Worm (Caenorhabditis elegans) whole organism, L4 larva: Measurements from ENCODE around the gene atgp-2.

ENCODE experiments used
- D1046.2 ChIP-seq: fragments of 200-800 bp; sonication (Bioruptor generic); IDR thresholded peaks from 2 replicates; pipeline ENCODE4 v1.3.6; 2022; ENCODE audit warnings: missing genetic modification characterization, missing compliant biosample characterization
- F26F4.8 ChIP-seq: fragments of 200-800 bp; sonication (Bioruptor generic); conservative IDR thresholded peaks from 2 replicates; pipeline ENCODE4 v1.3.6; 2022; ENCODE audit warnings: missing genetic modification characterization, missing compliant biosample characterization
- F37D6.2 ChIP-seq: sonication (generic microtip); optimal IDR thresholded peaks from 2 replicates; lab custom pipeline; 2016; ENCODE audit warnings: mild to moderate bottlenecking, missing genetic modification characterization, missing compliant biosample characterization
- F44E2.7 ChIP-seq: fragments of 200-800 bp; sonication (Bioruptor generic); IDR thresholded peaks from 2 replicates; pipeline ENCODE4 v2.1.2; 2022; ENCODE audit warnings: missing genetic modification characterization, missing compliant biosample characterization
- T20F7.1 ChIP-seq: fragments of 200-800 bp; sonication (Bioruptor generic); optimal IDR thresholded peaks from 2 replicates; lab custom pipeline; 2018; ENCODE audit warnings: mild to moderate bottlenecking, missing genetic modification characterization, missing compliant biosample characterization
- Y5F2A.4 ChIP-seq: fragments of 200-800 bp; sonication (Bioruptor generic); optimal IDR thresholded peaks from 2 replicates; lab custom pipeline; 2018; ENCODE audit warnings: mild to moderate bottlenecking, missing genetic modification characterization, missing compliant biosample characterization
- Y75B8A.6 ChIP-seq: fragments of 200-800 bp; sonication (Bioruptor generic); IDR thresholded peaks from 2 replicates; pipeline ENCODE4 v1.3.6; 2022; ENCODE audit warnings: missing genetic modification reagents, missing genetic modification characterization, missing compliant biosample characterization
- aha-1 ChIP-seq: fragments of 150-350 bp; peaks from one replicate; lab custom pipeline; 2014; ENCODE audit warnings: missing biosample characterization, missing genetic modification characterization
- aly-2 ChIP-seq: sonication (generic microtip); optimal IDR thresholded peaks from 2 replicates; lab custom pipeline; 2018; ENCODE audit warnings: missing biosample characterization, missing genetic modification characterization
- ama-1 ChIP-seq: fragments of 150-350 bp; optimal IDR thresholded peaks from 2 replicates; lab custom pipeline; 2014; ENCODE audit warnings: inconsistent platforms, mixed read lengths
- ceh-20 ChIP-seq: fragments of 200-800 bp; sonication (Bioruptor generic); IDR thresholded peaks from 2 replicates; pipeline ENCODE4 v1.3.6; 2022; ENCODE audit warnings: missing genetic modification reagents, missing genetic modification characterization, missing compliant biosample characterization
- ceh-28 ChIP-seq: fragments of 150-350 bp; optimal IDR thresholded peaks from 2 replicates; lab custom pipeline; 2014; ENCODE audit warnings: missing biosample characterization, missing genetic modification reagents, missing genetic modification characterization
- ceh-44 ChIP-seq: fragments of 200-800 bp; sonication (Bioruptor generic); IDR thresholded peaks from 2 replicates; pipeline ENCODE4 v1.3.6; 2022; ENCODE audit warnings: missing genetic modification reagents, missing genetic modification characterization, missing compliant biosample characterization
- ceh-62 ChIP-seq: sonication (generic microtip); optimal IDR thresholded peaks from 2 replicates; lab custom pipeline; 2017; ENCODE audit warnings: missing biosample characterization, missing genetic modification characterization
- ces-1 ChIP-seq: fragments of 150-350 bp; sonication (generic microtip); optimal IDR thresholded peaks from 4 replicates; lab custom pipeline; 2014; ENCODE audit warnings: missing biosample characterization, missing genetic modification reagents, missing genetic modification characterization
- daf-16 ChIP-seq, 3 experiments: sonication (generic microtip); optimal IDR thresholded peaks; 2 replicates each; lab custom pipeline; 2016 to 2017; ENCODE audit warnings: missing genetic modification characterization in 3 of 3, missing genetic modification reagents in 3 of 3, mild to moderate bottlenecking in 2 of 3, missing compliant biosample characterization in 2 of 3, missing biosample characterization in 1 of 3, moderate library complexity in 1 of 3
- dpl-1 ChIP-seq: fragments of 150-350 bp; optimal IDR thresholded peaks from 2 replicates; lab custom pipeline; 2014; ENCODE audit warnings: missing biosample characterization, missing genetic modification reagents, missing genetic modification characterization
- duxl-1 ChIP-seq: sonication (generic microtip); optimal IDR thresholded peaks from 2 replicates; lab custom pipeline; 2016; ENCODE audit warnings: mild to moderate bottlenecking, missing genetic modification characterization, moderate library complexity, missing compliant biosample characterization; ENCODE audit not compliant: poor library complexity
- dve-1 ChIP-seq: sonication (generic microtip); optimal IDR thresholded peaks from 2 replicates; lab custom pipeline; 2017; ENCODE audit warnings: antibody characterized with exemption, mild to moderate bottlenecking, missing genetic modification characterization, missing compliant biosample characterization; ENCODE audit not compliant: insufficient read depth
- hlh-11 ChIP-seq: fragments of 200-800 bp; sonication (Bioruptor generic); optimal IDR thresholded peaks from 2 replicates; lab custom pipeline; 2018; ENCODE audit warnings: mild to moderate bottlenecking, missing genetic modification characterization, missing compliant biosample characterization
- lin-29 ChIP-seq: fragments of 200-800 bp; sonication (Bioruptor generic); IDR thresholded peaks from 2 replicates; pipeline ENCODE4 v1.3.6; 2022; ENCODE audit warnings: missing genetic modification reagents, missing genetic modification characterization, missing compliant biosample characterization
- lin-39 ChIP-seq: fragments of 150-350 bp; optimal IDR thresholded peaks from 2 replicates; lab custom pipeline; 2014; ENCODE audit warnings: missing biosample characterization, missing genetic modification reagents, missing genetic modification characterization
- madf-5 ChIP-seq, 2 experiments: fragments of 200-800 bp; sonication (Bioruptor generic); IDR thresholded peaks; 2 replicates each; pipeline ENCODE4 v1.3.6; 2022; ENCODE audit warnings: missing compliant biosample characterization in 2 of 2, missing genetic modification characterization in 2 of 2
- madf-9 ChIP-seq: fragments of 200-800 bp; sonication (Bioruptor generic); conservative IDR thresholded peaks from 2 replicates; pipeline ENCODE4 v1.3.6; 2022; ENCODE audit warnings: missing genetic modification reagents, missing genetic modification characterization, missing compliant biosample characterization
- mes-2 ChIP-seq: sonication (generic microtip); optimal IDR thresholded peaks from 2 replicates; lab custom pipeline; 2016; ENCODE audit warnings: missing genotype, mild to moderate bottlenecking, missing genetic modification characterization, missing compliant biosample characterization; ENCODE audit not compliant: poor library complexity, severe bottlenecking
- mxl-2 ChIP-seq: fragments of 200-800 bp; sonication (Bioruptor generic); conservative IDR thresholded peaks from 2 replicates; pipeline ENCODE4 v1.3.6; 2022; ENCODE audit warnings: missing genetic modification reagents, missing genetic modification characterization, missing compliant biosample characterization
- nhr-10 ChIP-seq: fragments of 150-350 bp; optimal IDR thresholded peaks from 2 replicates; lab custom pipeline; 2014; ENCODE audit warnings: missing biosample characterization, missing genetic modification characterization
- nhr-102 ChIP-seq: sonication (generic microtip); optimal IDR thresholded peaks from 2 replicates; lab custom pipeline; 2016; ENCODE audit warnings: mild to moderate bottlenecking, missing genetic modification characterization, moderate library complexity, missing compliant biosample characterization
- nhr-25 ChIP-seq: sonication (generic microtip); optimal IDR thresholded peaks from 2 replicates; lab custom pipeline; 2017; ENCODE audit warnings: missing genetic modification characterization, mild to moderate bottlenecking, missing compliant biosample characterization, antibody characterized with exemption, moderate library complexity, borderline replicate concordance; ENCODE audit not compliant: insufficient read depth
- nhr-28 ChIP-seq: fragments of 150-350 bp; optimal IDR thresholded peaks from 2 replicates; lab custom pipeline; 2014; ENCODE audit warnings: missing biosample characterization, missing genetic modification characterization
- nhr-42 ChIP-seq: fragments of 200-800 bp; sonication (Bioruptor generic); IDR thresholded peaks from 2 replicates; pipeline ENCODE4 v1.3.6; 2022; ENCODE audit warnings: missing genetic modification characterization, missing compliant biosample characterization
- nhr-6 ChIP-seq: fragments of 150-350 bp; optimal IDR thresholded peaks from 2 replicates; lab custom pipeline; 2014; ENCODE audit warnings: missing biosample characterization, missing genetic modification characterization
- php-3 ChIP-seq: fragments of 200-800 bp; sonication (Bioruptor generic); IDR thresholded peaks from 2 replicates; pipeline ENCODE4 v1.3.6; 2022; ENCODE audit warnings: missing genetic modification reagents, missing genetic modification characterization, missing compliant biosample characterization
- saeg-2 ChIP-seq: fragments of 200-800 bp; sonication (Bioruptor generic); IDR thresholded peaks from 2 replicates; pipeline ENCODE4 v1.3.6; 2022; ENCODE audit warnings: missing genetic modification reagents, missing genetic modification characterization, missing compliant biosample characterization
- sdz-12 ChIP-seq: fragments of 200-800 bp; sonication (Bioruptor generic); optimal IDR thresholded peaks from 2 replicates; lab custom pipeline; 2018; ENCODE audit warnings: mild to moderate bottlenecking, missing genetic modification characterization, missing compliant biosample characterization
- unc-130 ChIP-seq: sonication (generic microtip); optimal IDR thresholded peaks from 2 replicates; lab custom pipeline; 2016; ENCODE audit warnings: missing genetic modification reagents, missing genetic modification characterization, missing compliant biosample characterization
- unc-62 ChIP-seq, 3 experiments: fragments of 150-350 bp in 1 of 3; sonication (generic microtip); optimal IDR thresholded peaks in 2 of 3; peaks in 1 of 3; 1 replicate in 1 of 3; 2 replicates in 2 of 3; lab custom pipeline; 2014 to 2017; ENCODE audit warnings: missing biosample characterization in 3 of 3, missing genetic modification characterization in 3 of 3, missing genetic modification reagents in 3 of 3, missing genotype in 1 of 3
- vab-7 ChIP-seq: fragments of 200-800 bp; sonication (Bioruptor generic); IDR thresholded peaks from 2 replicates; pipeline ENCODE4 v1.3.6; 2022; ENCODE audit warnings: missing genetic modification reagents, missing genetic modification characterization, missing compliant biosample characterization
- zag-1 ChIP-seq: fragments of 150-350 bp; optimal IDR thresholded peaks from 2 replicates; lab custom pipeline; 2014; ENCODE audit warnings: missing biosample characterization, missing genetic modification characterization
- zfp-2 ChIP-seq: sonication (generic microtip); optimal IDR thresholded peaks from 2 replicates; lab custom pipeline; 2016; ENCODE audit warnings: mild to moderate bottlenecking, missing genetic modification characterization, missing compliant biosample characterization

The atgp-2 gene

ce11 chrII:14608508-14608907 is 35.4 kb downstream of the atgp-2 start:
- TF ChIP-seq unc-62 (GFP tag; optimal IDR thresholded peaks at IDR 0.05 in 1 of 2; lab: Kevin White, UChicago) (peak in 1 of 2 experiments; percentile 50), unc-62 (tag; optimal IDR thresholded peaks at IDR 0.05; lab: Kevin White, UChicago) (no peak), aha-1 (peak; percentile 86), ama-1 (lab: Kevin White, UChicago) (peak; percentile 79), nhr-6 (tag; lab: Kevin White, UChicago) (peak; percentile 6), sdz-12 (GFP tag; lab: Kevin White, UChicago) (no peak), F26F4.8 (GFP tag; lab: Robert Waterston, UW) (no peak), nhr-42 (0 out of 2 replicates have a peak, but pooled peaks have one; percentile 55)

- TF ChIP-seq madf-5 (GFP tag; IDR thresholded peaks at IDR 0.05; lab: Robert Waterston, UW), result no peak
- no peak for TF ChIP-seq zag-1
- no peak for TF ChIP-seq saeg-2
- no peak for TF ChIP-seq nhr-102
- TF ChIP-seq lin-29 (GFP tag; lab: Robert Waterston, UW), result no peak
- no peak for TF ChIP-seq dpl-1 (GFP tag; lab: Kevin White, UChicago)
- TF ChIP-seq T20F7.1 (GFP tag; lab: Kevin White, UChicago), result no peak
- no peak for TF ChIP-seq F44E2.7 (GFP tag; lab: Robert Waterston, UW)
- no peak for TF ChIP-seq ces-1 (GFP tag; lab: Kevin White, UChicago)
- TF ChIP-seq nhr-42, result no peak
- TF ChIP-seq nhr-10 (tag; lab: Kevin White, UChicago), result no peak
- TF ChIP-seq sdz-12 (GFP tag; lab: Kevin White, UChicago), result no peak
- TF ChIP-seq vab-7 (GFP tag; lab: Robert Waterston, UW), result no peak
- no peak for TF ChIP-seq zfp-2 (tag; lab: Kevin White, UChicago)
- TF ChIP-seq nhr-25 (tag; lab: Kevin White, UChicago), result no peak
- no peak for TF ChIP-seq ceh-62
Measured at ce11 chrII:14606172-14606571, 37.7 kb downstream of the atgp-2 start, which contains the start of gene arl-3. Gene arl-3, plus strand, starts transcription at chrII:14606472.

- TF ChIP-seq daf-16 (GFP tag; optimal IDR thresholded peaks at IDR 0.05; lab: Kevin White, UChicago) (no peak), daf-16 (tag; optimal IDR thresholded peaks at IDR 0.05; lab: Kevin White, UChicago) (peak; percentile 19), D1046.2 (no peak), unc-62 (GFP tag; optimal IDR thresholded peaks at IDR 0.05 in 1 of 2; lab: Kevin White, UChicago) (peak in 1 of 2 experiments; percentile 1), unc-62 (tag; optimal IDR thresholded peaks at IDR 0.05; lab: Kevin White, UChicago) (no peak), nhr-6 (tag; lab: Kevin White, UChicago) (peak; percentile 4), aha-1 (peak; percentile 66)
- TF ChIP-seq, all 104 proteins: peak for 4
Measured at ce11 chrII:14605479-14605878, 38.4 kb downstream of the atgp-2 start, which contains the start of gene F19H8.2. Gene F19H8.2, minus strand, starts transcription at chrII:14605869.

- TF ChIP-seq aha-1, result peak; percentile 97
- peak; percentile 7 for TF ChIP-seq mes-2 (tag; lab: Kevin White, UChicago)
- no peak for TF ChIP-seq hlh-11 (tag; lab: Kevin White, UChicago)
- TF ChIP-seq Y5F2A.4, result peak; percentile 10
- no peak for TF ChIP-seq aly-2 (tag; lab: Kevin White, UChicago)
- TF ChIP-seq duxl-1 (tag; lab: Kevin White, UChicago), result peak; percentile 33
- 0 out of 2 replicates have a peak, but pooled peaks have one; percentile 31 for TF ChIP-seq madf-9 (GFP tag; lab: Robert Waterston, UW)
- peak in 1 of 2 experiments; percentile 47 for TF ChIP-seq unc-62 (GFP tag; optimal IDR thresholded peaks at IDR 0.05 in 1 of 2; lab: Kevin White, UChicago)
- no peak for TF ChIP-seq unc-62 (tag; optimal IDR thresholded peaks at IDR 0.05; lab: Kevin White, UChicago)
- peak; percentile 44 for TF ChIP-seq sdz-12 (GFP tag; lab: Kevin White, UChicago)
Measured at ce11 chrII:14605026-14605425, 38.9 kb downstream of the atgp-2 start.

- no peak for TF ChIP-seq ceh-44 (GFP tag; lab: Robert Waterston, UW)
- TF ChIP-seq dve-1 (tag; lab: Kevin White, UChicago), result no peak
- no peak for TF ChIP-seq daf-16 (GFP tag; optimal IDR thresholded peaks at IDR 0.05; lab: Kevin White, UChicago)
- TF ChIP-seq daf-16 (tag; optimal IDR thresholded peaks at IDR 0.05; lab: Kevin White, UChicago), result peak; percentile 50
- TF ChIP-seq ceh-20, result no peak
- no peak for TF ChIP-seq F44E2.7 (GFP tag; lab: Robert Waterston, UW)
- peak; percentile 59 for TF ChIP-seq ama-1 (lab: Kevin White, UChicago)
- TF ChIP-seq lin-39 (tag; lab: Kevin White, UChicago), result no peak
- TF ChIP-seq mxl-2 (GFP tag; lab: Robert Waterston, UW), result 0 out of 2 replicates have a peak, but pooled peaks have one; percentile 36
- TF ChIP-seq ceh-28 (tag; lab: Kevin White, UChicago), result no peak
- TF ChIP-seq nhr-28, result no peak
- TF ChIP-seq F37D6.2 (tag; lab: Kevin White, UChicago), result no peak
- 0 out of 2 replicates have a peak, but pooled peaks have one; percentile 39 for TF ChIP-seq Y75B8A.6
- TF ChIP-seq nhr-6 (tag; lab: Kevin White, UChicago), result no peak
- no peak for TF ChIP-seq nhr-25 (tag; lab: Kevin White, UChicago)
- TF ChIP-seq unc-130 (GFP tag; lab: Kevin White, UChicago), result no peak
- peak; percentile 52; the same call in 1 of the 2 replicates for TF ChIP-seq php-3 (GFP tag; lab: Robert Waterston, UW)
- no peak for TF ChIP-seq hlh-11 (tag; lab: Kevin White, UChicago)
Measured at ce11 chrII:14604261-14604660, 39.6 kb downstream of the atgp-2 start.
